Worm (Caenorhabditis elegans): ENCODE data around the gene H23L24.1.

ce11 chrIV:8737354-8737753, 19.1 kb downstream of the H23L24.1 start:
- TF ChIP-seq ama-1 (optimal IDR thresholded peaks at IDR 0.05) (no peak), aly-1 (tag; optimal IDR thresholded peaks at IDR 0.05) (no peak)
